Fruit fly (Drosophila melanogaster): Measurements from ENCODE around the gene Or22c.

DNA sequence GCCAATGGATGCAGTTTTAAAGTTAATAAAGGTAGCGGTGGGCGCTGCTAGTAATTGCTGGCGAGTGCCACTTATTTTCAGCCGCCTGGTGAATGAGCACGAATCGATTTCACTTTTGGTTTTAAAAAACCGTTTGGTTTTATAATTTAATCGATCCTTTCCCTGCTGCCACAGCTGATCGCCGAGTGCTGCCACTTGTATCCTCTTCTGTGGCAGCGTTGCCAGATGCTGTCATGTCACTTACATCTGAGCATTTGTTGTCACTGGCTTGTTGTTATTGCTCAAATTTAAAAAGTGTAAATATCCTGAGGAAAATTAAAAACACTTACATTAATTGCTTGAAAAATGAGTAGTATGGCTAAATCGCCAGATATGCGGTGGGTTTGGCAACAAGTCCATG, 9.1 kb upstream of the Or22c start, which contains the start of gene Kebab:
- TF ChIP-seq insv (optimal IDR thresholded peaks at IDR 0.05): no peak
- TF ChIP-seq Myc (optimal IDR thresholded peaks at IDR 0.05): no peak
- TF ChIP-seq h (optimal IDR thresholded peaks at IDR 0.05): no peak

Data from Kc167 (cell line).